Fruit fly (Drosophila melanogaster) ovary, adult (tissue): ENCODE measurements around the gene sff.

Experiments used
- CG17801 ChIP-seq: fragments of 200-800 bp; optimal IDR thresholded peaks from 2 replicates; lab custom pipeline; 2019; ENCODE audit warnings: missing biosample characterization, mild to moderate bottlenecking, missing genetic modification characterization, moderate library complexity; ENCODE audit not compliant: partially characterized antibody

The sff gene

dm6 chr3L:15924811-15925437 lies at the start of gene sff:
Gene sff, minus strand, starts transcription at chr3L:15924861.
- TF ChIP-seq CG17801 (GFP tag; lab: Kevin White, UChicago): peak; percentile 66

dm6 chr3L:15974166-15974565 lies 49.5 kb upstream of the sff start:
- TF ChIP-seq CG17801 (GFP tag; lab: Kevin White, UChicago): no peak

- TF ChIP-seq CG17801 (GFP tag; lab: Kevin White, UChicago): no peak
Observed at dm6 chr3L:15968686-15969085, 44.0 kb upstream of the sff start.

- TF ChIP-seq CG17801 (GFP tag; lab: Kevin White, UChicago): no peak
Observed at dm6 chr3L:15967588-15968500, 43.2 kb upstream of the sff start, which contains the start of the genes Brr2 and CG10516. Gene Brr2, minus strand, starts transcription at chr3L:15967872. Gene CG10516, plus strand, starts transcription at chr3L:15968204.

dm6 chr3L:15958612-15959315 lies 34.1 kb upstream of the sff start, which contains the start of gene CG17032:
Gene CG17032, plus strand, starts transcription at chr3L:15958843.
- TF ChIP-seq CG17801 (GFP tag; lab: Kevin White, UChicago): no peak

dm6 chr3L:15956448-15957010 lies 31.9 kb upstream of the sff start, which contains the start of gene elgi:
Gene elgi, plus strand, starts transcription at chr3L:15956550.
- TF ChIP-seq CG17801 (GFP tag; lab: Kevin White, UChicago): peak; percentile 47

- TF ChIP-seq CG17801 (GFP tag; lab: Kevin White, UChicago): no peak
Observed at dm6 chr3L:15954784-15955427, 30.2 kb upstream of the sff start, which contains the start of the genes Pka-C3 and GXIVsPLA2. Gene Pka-C3, minus strand, starts transcription at chr3L:15954797. Gene GXIVsPLA2, plus strand, starts transcription at chr3L:15955096.

- TF ChIP-seq CG17801 (GFP tag; lab: Kevin White, UChicago): no peak
Observed at dm6 chr3L:15953892-15954291, 29.2 kb upstream of the sff start.

dm6 chr3L:15952909-15953308 lies 28.2 kb upstream of the sff start:
- no peak for TF ChIP-seq CG17801 (GFP tag; lab: Kevin White, UChicago)

- TF ChIP-seq CG17801 (GFP tag; lab: Kevin White, UChicago): peak; percentile 17
Observed at dm6 chr3L:15952287-15952686, 27.6 kb upstream of the sff start.

- no peak for TF ChIP-seq CG17801 (GFP tag; lab: Kevin White, UChicago)
Observed at dm6 chr3L:15940823-15941222, 16.2 kb upstream of the sff start.

dm6 chr3L:15924319-15924718 lies 342 bp downstream of the sff start:
- TF ChIP-seq CG17801 (GFP tag; lab: Kevin White, UChicago): no peak

- TF ChIP-seq CG17801 (GFP tag; lab: Kevin White, UChicago): no peak
Observed at dm6 chr3L:15923352-15923751, 1.3 kb downstream of the sff start.

- no peak for TF ChIP-seq CG17801 (GFP tag; lab: Kevin White, UChicago)
Observed at dm6 chr3L:15921043-15921621, 3.5 kb downstream of the sff start.
